Fruit fly (Drosophila melanogaster): ENCODE measurements around the gene CG7299.

dm6 chr2L:10646726-10647125, 37.5 kb downstream of the CG7299 start:
- TF ChIP-seq CG8478 (optimal IDR thresholded peaks at IDR 0.05) (no peak), CTCF (optimal IDR thresholded peaks at IDR 0.05) (no peak)

Data from S2 (cell line).